Fruit fly (Drosophila melanogaster): ENCODE measurements around the gene CG9396.

Gene CG9396

DNA sequence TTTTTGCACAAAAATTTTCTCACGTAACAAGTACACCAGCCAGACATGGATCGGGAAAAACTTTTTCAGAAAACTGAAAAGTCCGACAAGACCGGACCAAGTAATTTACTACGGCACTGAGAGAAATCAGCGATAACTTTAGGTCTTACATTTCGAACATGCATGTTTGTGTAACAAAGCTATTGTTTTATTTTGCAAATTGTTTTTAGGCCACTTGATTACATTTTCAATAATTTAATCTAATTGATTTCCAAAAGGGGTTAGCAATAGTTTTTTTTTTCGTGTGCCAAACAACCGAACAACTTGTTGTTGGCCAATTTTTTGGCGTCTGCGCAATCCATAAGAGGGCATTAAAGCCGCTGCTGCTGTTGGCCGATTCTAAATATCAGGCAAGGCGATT lies 41.7 kb upstream of the CG9396 start (continued):
- TF ChIP-seq CG6683 (GFP tag; optimal IDR thresholded peaks at IDR 0.05): peak; percentile 31
- peak; percentile 69 for TF ChIP-seq CG7839 (tag; optimal IDR thresholded peaks at IDR 0.05)
- TF ChIP-seq Poxn (GFP tag; IDR thresholded peaks at IDR 0.05): 0 out of 2 replicates have a peak, but pooled peaks have one; percentile 8
- peak; percentile 58 for TF ChIP-seq Hmr (GFP tag; optimal IDR thresholded peaks at IDR 0.05)
- no peak for TF ChIP-seq pzg (GFP tag; optimal IDR thresholded peaks at IDR 0.05)
- no peak for TF ChIP-seq cg (GFP tag; optimal IDR thresholded peaks at IDR 0.05)
- no peak for TF ChIP-seq fd64A (GFP tag; optimal IDR thresholded peaks at IDR 0.05)
- TF ChIP-seq CG1792 (GFP tag; optimal IDR thresholded peaks at IDR 0.05): peak; percentile 59
- TF ChIP-seq CG10462 (GFP tag; optimal IDR thresholded peaks at IDR 0.05): no peak
- peak; percentile 30 for TF ChIP-seq Myb (GFP tag; optimal IDR thresholded peaks at IDR 0.05)
- TF ChIP-seq CG7928 (GFP tag; optimal IDR thresholded peaks at IDR 0.05): peak; percentile 12
- no peak for TF ChIP-seq CG10959 (GFP tag; IDR thresholded peaks at IDR 0.05)
- no peak for TF ChIP-seq Lhr (GFP tag; optimal IDR thresholded peaks at IDR 0.05)
- TF ChIP-seq hbn (GFP tag; IDR thresholded peaks at IDR 0.05; ENCODE audit: partially characterized antibody): no peak
- peak; percentile 76 for TF ChIP-seq CG3281 (GFP tag; optimal IDR thresholded peaks at IDR 0.05)
- TF ChIP-seq Pdp1 (GFP tag; optimal IDR thresholded peaks at IDR 0.05): peak; percentile 52 to 54
- TF ChIP-seq CG18262 (tag; optimal IDR thresholded peaks at IDR 0.05): no peak
- no peak for TF ChIP-seq CG10431 (GFP tag; optimal IDR thresholded peaks at IDR 0.05)
- TF ChIP-seq CG14860 (GFP tag; IDR thresholded peaks at IDR 0.05; ENCODE audit: partially characterized antibody): no peak
- TF ChIP-seq fd96Cb (tag; optimal IDR thresholded peaks at IDR 0.05): peak; percentile 66
- TF ChIP-seq CG13424 (tag; optimal IDR thresholded peaks at IDR 0.05): peak; percentile 20
- peak; percentile 62 for TF ChIP-seq caup (GFP tag; optimal IDR thresholded peaks at IDR 0.05; ENCODE audit: severe bottlenecking)
- peak; percentile 18 for TF ChIP-seq nau (GFP tag; optimal IDR thresholded peaks at IDR 0.05)
- no peak for TF ChIP-seq Sin3A (optimal IDR thresholded peaks at IDR 0.05)
- TF ChIP-seq CG6254 (GFP tag; optimal IDR thresholded peaks at IDR 0.05): peak; percentile 30
- TF ChIP-seq schlank (tag; optimal IDR thresholded peaks at IDR 0.05): peak; percentile 7
- peak; percentile 78 for TF ChIP-seq vvl (GFP tag; IDR thresholded peaks at IDR 0.05)
- TF ChIP-seq CG6854 (GFP tag; optimal IDR thresholded peaks at IDR 0.05): peak; percentile 43
- TF ChIP-seq HLH54F (GFP tag; optimal IDR thresholded peaks at IDR 0.05): peak; percentile 46
- TF ChIP-seq CG8924 (tag; optimal IDR thresholded peaks at IDR 0.05): peak; percentile 15
- peak; percentile 74 for TF ChIP-seq Ada2b (GFP tag; IDR thresholded peaks at IDR 0.05)
- TF ChIP-seq disco-r (GFP tag; optimal IDR thresholded peaks at IDR 0.05): peak; percentile 8
- peak; percentile 61 for TF ChIP-seq lmd (GFP tag; IDR thresholded peaks at IDR 0.05)
- peak; percentile 81 for TF ChIP-seq lilli (GFP tag; optimal IDR thresholded peaks at IDR 0.05)
- TF ChIP-seq Camta (GFP tag; optimal IDR thresholded peaks at IDR 0.05): peak; percentile 62
- TF ChIP-seq CG9876 (GFP tag; optimal IDR thresholded peaks at IDR 0.05): no peak
- TF ChIP-seq CG14710 (tag; optimal IDR thresholded peaks at IDR 0.05): peak; percentile 12
- TF ChIP-seq Ravus (GFP tag; IDR thresholded peaks at IDR 0.05): peak; percentile 37; the same call in 1 of the 2 replicates
- TF ChIP-seq CG14965 (GFP tag; optimal IDR thresholded peaks at IDR 0.05; ENCODE audit: borderline replicate concordance): no peak
- peak; percentile 44; the same call in 1 of the 2 replicates for TF ChIP-seq Nf-YA (GFP tag; IDR thresholded peaks at IDR 0.05)
- TF ChIP-seq Ptx1 (GFP tag; IDR thresholded peaks at IDR 0.05): peak; percentile 70
- TF ChIP-seq br (optimal IDR thresholded peaks at IDR 0.05): no peak
- TF ChIP-seq Side (GFP tag; optimal IDR thresholded peaks at IDR 0.05): peak; percentile 43
- no peak for TF ChIP-seq sug (tag; optimal IDR thresholded peaks at IDR 0.05)
- TF ChIP-seq Jarid2 (GFP tag; optimal IDR thresholded peaks at IDR 0.05): no peak
- no peak; the same call in 2 of the 3 replicates for TF ChIP-seq croc (GFP tag; conservative IDR thresholded peaks at IDR 0.05)
- TF ChIP-seq CG12219 (GFP tag; optimal IDR thresholded peaks at IDR 0.05): peak; percentile 37
- TF ChIP-seq odd (GFP tag; optimal IDR thresholded peaks at IDR 0.05): no peak
- no peak for TF ChIP-seq GATAe (GFP tag; conservative IDR thresholded peaks at IDR 0.05)
- no peak for TF ChIP-seq luna (GFP tag; optimal IDR thresholded peaks at IDR 0.05)
- no peak for TF ChIP-seq BEAF-32 (GFP tag; optimal IDR thresholded peaks at IDR 0.05)

All from whole organism, embryonic.